Fruit fly (Drosophila melanogaster) whole organism, embryonic: ENCODE data around the gene CG43630.
A peak's percentile ranks its signal among the peaks of the same experiment; 100 is the strongest.

Experiments
- CG13296 ChIP-seq: fragments of 200-800 bp; sonication (Bioruptor generic); optimal IDR thresholded peaks from 3 replicates; lab custom pipeline; 2018; ENCODE audit warnings: missing biosample characterization, mild to moderate bottlenecking, missing genetic modification characterization
- CG1529 ChIP-seq: fragments of 200-800 bp; sonication (Bioruptor generic); optimal IDR thresholded peaks from 3 replicates; lab custom pipeline; 2018; ENCODE audit warnings: missing biosample characterization, missing genetic modification characterization
- CG15696 ChIP-seq: fragments of 200-800 bp; sonication (Bioruptor generic); optimal IDR thresholded peaks from 2 replicates; lab custom pipeline; 2019; ENCODE audit warnings: missing biosample characterization, mild to moderate bottlenecking, missing genetic modification characterization, moderate library complexity
- CG30020 ChIP-seq: fragments of 200-800 bp; optimal IDR thresholded peaks from 2 replicates; lab custom pipeline; 2019; ENCODE audit warnings: missing biosample characterization, mild to moderate bottlenecking, missing genetic modification characterization, moderate library complexity
- CG3838 ChIP-seq: fragments of 200-800 bp; sonication (Bioruptor generic); optimal IDR thresholded peaks from 3 replicates; lab custom pipeline; 2016; ENCODE audit warnings: missing biosample characterization, missing genetic modification characterization
- CG6272 ChIP-seq: fragments of 200-800 bp; sonication (Bioruptor generic); IDR thresholded peaks from 2 replicates; pipeline ENCODE4 v1.3.6; 2022; ENCODE audit warnings: missing biosample characterization, missing genetic modification characterization
- CG7839 ChIP-seq: fragments of 200-800 bp; sonication (Bioruptor generic); optimal IDR thresholded peaks from 3 replicates; lab custom pipeline; 2018; ENCODE audit warnings: missing biosample characterization, mild to moderate bottlenecking, missing genetic modification characterization, moderate library complexity
- CG8478 ChIP-seq: fragments of >200 bp; optimal IDR thresholded peaks from 2 replicates; lab custom pipeline; 2018
- CoRest ChIP-seq: fragments of 200-800 bp; sonication (Bioruptor generic); optimal IDR thresholded peaks from 3 replicates; lab custom pipeline; 2018; ENCODE audit warnings: missing biosample characterization, mild to moderate bottlenecking, missing genetic modification characterization, moderate library complexity
- D ChIP-seq, 2 experiments: fragments of 200-800 bp in 1 of 2; fragments of >200 bp in 1 of 2; sonication (Bioruptor generic) in 1 of 2; optimal IDR thresholded peaks; 2 replicates in 1 of 2; 3 replicates in 1 of 2; lab custom pipeline; 2017; ENCODE audit warnings: mild to moderate bottlenecking in 1 of 2, missing biosample characterization in 1 of 2, missing genetic modification characterization in 1 of 2, missing genetic modification reagents in 1 of 2
- D19A ChIP-seq: fragments of 200-800 bp; optimal IDR thresholded peaks from 3 replicates; lab custom pipeline; 2019; ENCODE audit warnings: missing biosample characterization, mild to moderate bottlenecking, missing genetic modification characterization, moderate library complexity
- Ets65A ChIP-seq: fragments of 200-800 bp; sonication (Bioruptor generic); peaks from one replicate; lab custom pipeline; 2016; ENCODE audit warnings: missing biosample characterization, missing genetic modification characterization
- Hr51 ChIP-seq, 2 experiments: fragments of 200-800 bp; sonication (Bioruptor generic); optimal IDR thresholded peaks; 2 replicates in 1 of 2; 3 replicates in 1 of 2; lab custom pipeline; 2016 to 2018; ENCODE audit warnings: missing biosample characterization in 2 of 2, missing genetic modification characterization in 2 of 2, mild to moderate bottlenecking in 1 of 2, moderate library complexity in 1 of 2
- Optix ChIP-seq: fragments of 200-800 bp; sonication (Bioruptor generic); IDR thresholded peaks from 3 replicates; pipeline ENCODE4 v1.3.6; 2022; ENCODE audit warnings: missing biosample characterization, missing genetic modification characterization
- Pdp1 ChIP-seq, 2 experiments: fragments of 200-800 bp; sonication (Bioruptor generic); optimal IDR thresholded peaks; 3 replicates each; lab custom pipeline; 2016; ENCODE audit warnings: missing biosample characterization in 2 of 2, missing genetic modification characterization in 2 of 2, mild to moderate bottlenecking in 1 of 2, moderate library complexity in 1 of 2
- ap ChIP-seq: fragments of 200-800 bp; sonication (Bioruptor generic); IDR thresholded peaks from 2 replicates; pipeline ENCODE4 v1.3.6; 2022; ENCODE audit warnings: missing biosample characterization, missing genetic modification characterization
- ase ChIP-seq: fragments of 200-800 bp; sonication (Bioruptor generic); IDR thresholded peaks from 3 replicates; pipeline ENCODE4 v1.3.6; 2022; ENCODE audit warnings: missing biosample characterization, missing genetic modification characterization
- bab2 ChIP-seq: fragments of 200-800 bp; sonication (Bioruptor generic); optimal IDR thresholded peaks from 2 replicates; lab custom pipeline; 2016; ENCODE audit warnings: missing biosample characterization, missing genetic modification characterization
- chif ChIP-seq, 2 experiments: fragments of 200-800 bp; sonication (Bioruptor generic); optimal IDR thresholded peaks; 3 replicates each; lab custom pipeline; 2016; ENCODE audit warnings: missing biosample characterization in 2 of 2, missing genetic modification characterization in 2 of 2
- dati ChIP-seq: fragments of 200-800 bp; sonication (Bioruptor generic); IDR thresholded peaks from 2 replicates; pipeline ENCODE4 v1.3.6; 2022; ENCODE audit warnings: missing biosample characterization, missing genetic modification characterization
- fd3F ChIP-seq: fragments of 200-800 bp; sonication (Bioruptor generic); optimal IDR thresholded peaks from 2 replicates; lab custom pipeline; 2018; ENCODE audit warnings: missing biosample characterization, mild to moderate bottlenecking, missing genetic modification characterization, moderate library complexity
- fd96Cb ChIP-seq: fragments of 200-800 bp; sonication (Bioruptor generic); optimal IDR thresholded peaks from 2 replicates; lab custom pipeline; 2018; ENCODE audit warnings: missing biosample characterization, mild to moderate bottlenecking, missing genetic modification characterization, moderate library complexity
- insv ChIP-seq, 2 experiments: fragments of 200-800 bp; sonication (Bioruptor generic); optimal IDR thresholded peaks; 3 replicates each; lab custom pipeline; 2016 to 2018; ENCODE audit warnings: missing biosample characterization in 2 of 2, missing genetic modification characterization in 2 of 2
- inv ChIP-seq: fragments of 200-800 bp; sonication (Bioruptor generic); IDR thresholded peaks from 2 replicates; pipeline ENCODE4 v1.3.6; 2022; ENCODE audit warnings: missing biosample characterization, missing genetic modification characterization; ENCODE audit not compliant: partially characterized antibody
- mam ChIP-seq: fragments of 200-800 bp; sonication (Bioruptor generic); optimal IDR thresholded peaks from 3 replicates; lab custom pipeline; 2016; ENCODE audit warnings: missing biosample characterization, missing genetic modification characterization
- nmo ChIP-seq: fragments of 200-800 bp; sonication (Bioruptor generic); optimal IDR thresholded peaks from 2 replicates; lab custom pipeline; 2018; ENCODE audit warnings: missing biosample characterization, mild to moderate bottlenecking, missing genetic modification characterization, moderate library complexity
- pho ChIP-seq: fragments of 200-800 bp; sonication (Bioruptor generic); optimal IDR thresholded peaks from 2 replicates; lab custom pipeline; 2016; ENCODE audit warnings: missing biosample characterization, missing genetic modification characterization
- prd ChIP-seq, 3 experiments: fragments of >200 bp in 2 of 3; fragments of 200-800 bp in 1 of 3; sonication (Bioruptor generic) in 1 of 3; optimal IDR thresholded peaks in 2 of 3; IDR thresholded peaks in 1 of 3; 2 replicates in 2 of 3; 3 replicates in 1 of 3; pipeline versions ENCODE4 v1.3.6 to Lab custom; 2017 to 2022; ENCODE audit warnings: missing biosample characterization in 1 of 3, missing genetic modification characterization in 1 of 3
- rib ChIP-seq: fragments of 200-800 bp; sonication (Bioruptor generic); IDR thresholded peaks from 2 replicates; pipeline ENCODE4 v1.3.6; 2022; ENCODE audit warnings: missing biosample characterization, missing genetic modification characterization
- tgo ChIP-seq: fragments of 200-800 bp; sonication (Bioruptor generic); IDR thresholded peaks from 3 replicates; pipeline ENCODE4 v1.3.6; 2022; ENCODE audit warnings: missing biosample characterization, missing genetic modification characterization
- ttk ChIP-seq: fragments of 200-800 bp; sonication (Bioruptor generic); IDR thresholded peaks from 2 replicates; pipeline ENCODE4 v2.1.2; 2022; ENCODE audit warnings: missing biosample characterization, missing genetic modification characterization
- vnd ChIP-seq: fragments of 200-800 bp; sonication (Bioruptor generic); IDR thresholded peaks from 3 replicates; pipeline ENCODE4 v1.3.6; 2022; ENCODE audit warnings: missing biosample characterization, missing genetic modification characterization; ENCODE audit not compliant: partially characterized antibody
- wdn ChIP-seq: fragments of 200-800 bp; sonication (Bioruptor generic); IDR thresholded peaks from 2 replicates; pipeline ENCODE4 v1.3.6; 2022; ENCODE audit warnings: missing biosample characterization, missing genetic modification characterization

CG43630 gene

dm6 chr3R:12644621-12645310 lies 31.3 kb downstream of the CG43630 start (continued):
- no peak for TF ChIP-seq prd (optimal IDR thresholded peaks at IDR 0.05; lab: Kevin White, UChicago)
- TF ChIP-seq prd (GFP tag; IDR thresholded peaks at IDR 0.05; lab: Robert Waterston, UW): peak; percentile 6; the same call in 1 of the 3 replicates
- TF ChIP-seq nmo (GFP tag; lab: Kevin White, UChicago): peak; percentile 30
- TF ChIP-seq fd3F (GFP tag; lab: Kevin White, UChicago): no peak
- no peak for TF ChIP-seq pho
- no peak for TF ChIP-seq CG30020 (tag; lab: Kevin White, UChicago)
- no peak for TF ChIP-seq wdn (GFP tag; lab: Robert Waterston, UW)
- no peak for TF ChIP-seq mam (GFP tag; lab: Kevin White, UChicago)
- TF ChIP-seq CoRest (tag; lab: Kevin White, UChicago): peak; percentile 18
- TF ChIP-seq dati (GFP tag; lab: Robert Waterston, UW): no peak
- TF ChIP-seq CG1529 (GFP tag; lab: Kevin White, UChicago): no peak
- TF ChIP-seq fd96Cb (tag; lab: Kevin White, UChicago): no peak
- TF ChIP-seq CG15696 (tag; lab: Kevin White, UChicago): no peak
- TF ChIP-seq CG7839 (tag; lab: Kevin White, UChicago): peak; percentile 25
- TF ChIP-seq Optix (GFP tag; lab: Robert Waterston, UW): 0 out of 3 replicates have a peak, but pooled peaks have one; percentile 26
- TF ChIP-seq Pdp1 (GFP tag; optimal IDR thresholded peaks at IDR 0.05; lab: Kevin White, UChicago): peak in 1 of 2 experiments; percentile 70
- TF ChIP-seq rib (GFP tag; lab: Robert Waterston, UW): no peak
- TF ChIP-seq ase (GFP tag; lab: Robert Waterston, UW): 0 out of 3 replicates have a peak, but pooled peaks have one; percentile 7
- no peak for TF ChIP-seq CG3838 (GFP tag; lab: Kevin White, UChicago)
- TF ChIP-seq inv (GFP tag; lab: Robert Waterston, UW): no peak
- TF ChIP-seq chif (GFP tag; optimal IDR thresholded peaks at IDR 0.05; lab: Kevin White, UChicago): no peak
- TF ChIP-seq tgo (GFP tag; lab: Robert Waterston, UW): no peak; the same call in 2 of the 3 replicates
- TF ChIP-seq CG6272 (GFP tag; lab: Robert Waterston, UW): no peak
- TF ChIP-seq Hr51 (GFP tag; optimal IDR thresholded peaks at IDR 0.05; lab: Kevin White, UChicago): peak in 1 of 2 experiments; percentile 34
- no peak for TF ChIP-seq ttk (GFP tag; lab: Robert Waterston, UW)
- 0 out of 2 replicates have a peak, but pooled peaks have one; percentile 7 for TF ChIP-seq ap
- TF ChIP-seq bab2: peak; percentile 11
- TF ChIP-seq D19A (tag; lab: Kevin White, UChicago): peak; percentile 96

- TF ChIP-seq D19A (tag; lab: Kevin White, UChicago) (no peak), vnd (GFP tag; lab: Robert Waterston, UW) (0 out of 3 replicates have a peak, but pooled peaks have one; percentile 16)
- TF ChIP-seq, all 482 proteins: peak for 1
Measured at dm6 chr3R:12642051-12642532, 34.0 kb downstream of the CG43630 start, which contains the start of gene CG6753. TSS of gene CG6753 (minus strand) at chr3R:12642482.

dm6 chr3R:12641620-12642019 lies 34.4 kb downstream of the CG43630 start:
- TF ChIP-seq D (optimal IDR thresholded peaks at IDR 0.05; lab: Kevin White, UChicago) (no peak), D (GFP tag; optimal IDR thresholded peaks at IDR 0.05; lab: Kevin White, UChicago) (no peak), CG8478 (lab: Kevin White, UChicago) (peak; percentile 71), insv (GFP tag; optimal IDR thresholded peaks at IDR 0.05; lab: Kevin White, UChicago) (no peak), CG13296 (GFP tag; lab: Kevin White, UChicago) (no peak), Ets65A (peak; percentile 84)
- TF ChIP-seq, all 482 proteins: peak for 2
